Worm (Caenorhabditis elegans): ENCODE data around the gene ram-2.

- TF ChIP-seq aly-1 (tag; optimal IDR thresholded peaks at IDR 0.05) (no peak), flt-1 (GFP tag; IDR thresholded peaks at IDR 0.05) (no peak), B0310.2 (tag; optimal IDR thresholded peaks at IDR 0.05) (no peak)
Observed at ce11 chrII:10986461-10987090, 30.1 kb downstream of the ram-2 start.

Measured in whole organism, early embryonic.